Fruit fly (Drosophila melanogaster): ENCODE data around the gene CG14154.

dm6 chr3L:10629969-10630368 lies 11.7 kb upstream of the CG14154 start, which contains the start of gene CG42536:
- TF ChIP-seq Pif1B (GFP tag; optimal IDR thresholded peaks at IDR 0.05) (no peak), EcR (GFP tag; optimal IDR thresholded peaks at IDR 0.05) (no peak), D1 (tag; optimal IDR thresholded peaks at IDR 0.05) (no peak), fd96Ca (GFP tag; IDR thresholded peaks at IDR 0.05) (no peak), Ets98B (GFP tag; IDR thresholded peaks at IDR 0.05) (no peak), CG10348 (GFP tag; IDR thresholded peaks at IDR 0.05) (no peak)

Data from whole organism, pupa.